Fruit fly (Drosophila melanogaster): ENCODE data around the gene ssx.

Gene ssx

dm6 chrX:1370104-1370802, at the start of gene ssx:
Gene ssx, plus strand, starts transcription at chrX:1370580.
- TF ChIP-seq cnc (optimal IDR thresholded peaks at IDR 0.05) = no peak
- peak; percentile 62 for TF ChIP-seq tj (GFP tag; optimal IDR thresholded peaks at IDR 0.05)
- peak; percentile 57 for TF ChIP-seq bab1 (GFP tag; optimal IDR thresholded peaks at IDR 0.05)
- peak; percentile 24 for TF ChIP-seq CG14711 (tag; optimal IDR thresholded peaks at IDR 0.05)
- TF ChIP-seq pad (GFP tag; optimal IDR thresholded peaks at IDR 0.05) = no peak
- no peak for TF ChIP-seq cic (GFP tag; optimal IDR thresholded peaks at IDR 0.05)
- peak; percentile 50 for TF ChIP-seq Crg-1 (GFP tag; optimal IDR thresholded peaks at IDR 0.05)
- no peak for TF ChIP-seq Clk (GFP tag; optimal IDR thresholded peaks at IDR 0.05)
- TF ChIP-seq CG12768 (GFP tag; optimal IDR thresholded peaks at IDR 0.05) = no peak
- peak; percentile 53 for TF ChIP-seq CG7101 (tag; optimal IDR thresholded peaks at IDR 0.05)
- peak; percentile 20 for TF ChIP-seq CG11617 (GFP tag; optimal IDR thresholded peaks at IDR 0.05)
- TF ChIP-seq Hr96 (GFP tag; optimal IDR thresholded peaks at IDR 0.05) = no peak
- TF ChIP-seq toe (GFP tag; optimal IDR thresholded peaks at IDR 0.05) = no peak
- TF ChIP-seq CG5204 (GFP tag; optimal IDR thresholded peaks at IDR 0.05) = no peak
- no peak for TF ChIP-seq ovo (GFP tag; optimal IDR thresholded peaks at IDR 0.05)
- peak; percentile 31 for TF ChIP-seq Mnt (GFP tag; optimal IDR thresholded peaks at IDR 0.05)

DNA sequence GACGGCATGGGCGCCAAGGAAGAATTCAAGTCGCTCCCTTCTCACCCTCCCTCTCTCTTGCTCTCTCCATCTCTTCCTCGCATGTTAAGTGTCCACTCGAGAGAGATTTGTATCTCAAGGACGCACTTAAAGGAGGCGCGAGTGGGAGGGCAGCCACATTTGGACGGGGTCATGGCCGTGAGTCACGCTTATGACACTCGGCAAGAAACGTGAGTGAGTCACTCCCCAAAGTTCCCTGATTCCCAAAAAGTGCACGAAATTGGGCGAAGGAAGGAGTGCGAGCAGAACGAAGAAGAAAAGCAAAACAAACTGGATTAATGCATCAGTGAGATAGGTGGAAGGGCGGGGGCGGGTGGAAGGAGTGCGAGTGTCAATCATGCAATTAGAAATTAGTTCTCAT, 49.3 kb upstream of the ssx start:
- no peak for TF ChIP-seq Mnt (GFP tag; optimal IDR thresholded peaks at IDR 0.05)
- no peak for TF ChIP-seq CG12768 (GFP tag; optimal IDR thresholded peaks at IDR 0.05)
- no peak for TF ChIP-seq CG7101 (tag; optimal IDR thresholded peaks at IDR 0.05)
- no peak for TF ChIP-seq CG5204 (GFP tag; optimal IDR thresholded peaks at IDR 0.05)
- no peak for TF ChIP-seq tj (GFP tag; optimal IDR thresholded peaks at IDR 0.05)
- TF ChIP-seq Clk (GFP tag; optimal IDR thresholded peaks at IDR 0.05) = no peak
- no peak for TF ChIP-seq kay (GFP tag; ENCODE audit: borderline replicate concordance)
- no peak for TF ChIP-seq Crg-1 (GFP tag; optimal IDR thresholded peaks at IDR 0.05)
- TF ChIP-seq CG14711 (tag; optimal IDR thresholded peaks at IDR 0.05) = no peak
- no peak for TF ChIP-seq CG33017 (tag; optimal IDR thresholded peaks at IDR 0.05)

- no peak for TF ChIP-seq Clk (GFP tag; optimal IDR thresholded peaks at IDR 0.05)
- no peak for TF ChIP-seq Hr96 (GFP tag; optimal IDR thresholded peaks at IDR 0.05)
- TF ChIP-seq CG11617 (GFP tag; optimal IDR thresholded peaks at IDR 0.05) = no peak
- TF ChIP-seq bab1 (GFP tag; optimal IDR thresholded peaks at IDR 0.05) = no peak
- no peak for TF ChIP-seq CG1620 (GFP tag; optimal IDR thresholded peaks at IDR 0.05)
- TF ChIP-seq ovo (GFP tag; optimal IDR thresholded peaks at IDR 0.05) = peak; percentile 60
- TF ChIP-seq pad (GFP tag; optimal IDR thresholded peaks at IDR 0.05) = peak; percentile 38
- no peak for TF ChIP-seq Mnt (GFP tag; optimal IDR thresholded peaks at IDR 0.05)
- TF ChIP-seq CG12768 (GFP tag; optimal IDR thresholded peaks at IDR 0.05) = no peak
These were observed 48.7 kb upstream of the ssx start for dm6 chrX:1321664-1322063.

- TF ChIP-seq ovo (GFP tag; optimal IDR thresholded peaks at IDR 0.05) = peak; percentile 75
- TF ChIP-seq cnc (optimal IDR thresholded peaks at IDR 0.05) = no peak
- peak; percentile 37 for TF ChIP-seq CG1620 (GFP tag; optimal IDR thresholded peaks at IDR 0.05)
- TF ChIP-seq cic (GFP tag; optimal IDR thresholded peaks at IDR 0.05) = no peak
- no peak for TF ChIP-seq Mnt (GFP tag; optimal IDR thresholded peaks at IDR 0.05)
- peak; percentile 47 for TF ChIP-seq Crg-1 (GFP tag; optimal IDR thresholded peaks at IDR 0.05)
- TF ChIP-seq CG12768 (GFP tag; optimal IDR thresholded peaks at IDR 0.05) = no peak
- TF ChIP-seq tj (GFP tag; optimal IDR thresholded peaks at IDR 0.05) = no peak
- no peak for TF ChIP-seq CG5204 (GFP tag; optimal IDR thresholded peaks at IDR 0.05)
- no peak for TF ChIP-seq Hr96 (GFP tag; optimal IDR thresholded peaks at IDR 0.05)
- no peak for TF ChIP-seq CG33017 (tag; optimal IDR thresholded peaks at IDR 0.05)
- no peak for TF ChIP-seq toe (GFP tag; optimal IDR thresholded peaks at IDR 0.05)
- TF ChIP-seq CG11617 (GFP tag; optimal IDR thresholded peaks at IDR 0.05) = no peak
- no peak for TF ChIP-seq Clk (GFP tag; optimal IDR thresholded peaks at IDR 0.05)
- peak; percentile 19 for TF ChIP-seq CG7101 (tag; optimal IDR thresholded peaks at IDR 0.05)
- TF ChIP-seq CG14711 (tag; optimal IDR thresholded peaks at IDR 0.05) = no peak
- TF ChIP-seq CG7045 (GFP tag; optimal IDR thresholded peaks at IDR 0.05) = no peak
- TF ChIP-seq kay (GFP tag; ENCODE audit: borderline replicate concordance) = no peak
- peak; percentile 12 for TF ChIP-seq pad (GFP tag; optimal IDR thresholded peaks at IDR 0.05)
- TF ChIP-seq bab1 (GFP tag; optimal IDR thresholded peaks at IDR 0.05) = peak; percentile 82
These were observed 48.2 kb upstream of the ssx start, which contains the start of gene DAAM for dm6 chrX:1322214-1322613. Gene DAAM, minus strand, starts transcription at chrX:1322362.

dm6 chrX:1337998-1338397, 32.4 kb upstream of the ssx start:
- TF ChIP-seq kay (GFP tag; ENCODE audit: borderline replicate concordance) = no peak
- no peak for TF ChIP-seq CG14711 (tag; optimal IDR thresholded peaks at IDR 0.05)
- no peak for TF ChIP-seq tj (GFP tag; optimal IDR thresholded peaks at IDR 0.05)
- TF ChIP-seq CG1620 (GFP tag; optimal IDR thresholded peaks at IDR 0.05) = no peak
- no peak for TF ChIP-seq CG12768 (GFP tag; optimal IDR thresholded peaks at IDR 0.05)
- no peak for TF ChIP-seq Hr96 (GFP tag; optimal IDR thresholded peaks at IDR 0.05)
- no peak for TF ChIP-seq ovo (GFP tag; optimal IDR thresholded peaks at IDR 0.05)

DNA sequence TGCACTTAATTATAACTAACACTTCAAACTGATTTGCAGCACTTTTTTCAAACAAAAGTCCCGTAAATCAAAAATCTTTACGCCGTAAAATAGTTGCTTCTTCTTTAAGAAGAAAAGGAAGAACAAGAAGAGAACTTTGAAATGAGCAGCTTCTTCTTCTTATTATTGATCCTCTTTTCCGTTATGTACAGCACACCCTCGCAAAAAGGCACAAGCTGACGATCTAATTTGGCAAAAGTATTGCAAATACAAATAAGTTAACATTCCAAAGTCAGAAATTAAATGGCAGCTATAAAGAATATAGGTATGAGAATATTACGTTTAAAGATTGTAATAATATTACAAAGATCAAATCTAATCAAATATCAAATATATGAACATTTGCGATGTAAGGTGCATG, 28.9 kb upstream of the ssx start, which contains the start of gene CG11409:
TSS of gene CG11409 (minus strand) at position 60 of the 400 bp plus-strand sequence.
- TF ChIP-seq ovo (GFP tag; optimal IDR thresholded peaks at IDR 0.05) (peak; percentile 74), pad (GFP tag; optimal IDR thresholded peaks at IDR 0.05) (no peak), CG14711 (tag; optimal IDR thresholded peaks at IDR 0.05) (no peak), CG5204 (GFP tag; optimal IDR thresholded peaks at IDR 0.05) (no peak), cic (GFP tag; optimal IDR thresholded peaks at IDR 0.05) (no peak), Crg-1 (GFP tag; optimal IDR thresholded peaks at IDR 0.05) (no peak), CG11617 (GFP tag; optimal IDR thresholded peaks at IDR 0.05) (no peak)

All from whole organism, adult.